Worm (Caenorhabditis elegans): ENCODE measurements around the gene F25E5.16.

DNA sequence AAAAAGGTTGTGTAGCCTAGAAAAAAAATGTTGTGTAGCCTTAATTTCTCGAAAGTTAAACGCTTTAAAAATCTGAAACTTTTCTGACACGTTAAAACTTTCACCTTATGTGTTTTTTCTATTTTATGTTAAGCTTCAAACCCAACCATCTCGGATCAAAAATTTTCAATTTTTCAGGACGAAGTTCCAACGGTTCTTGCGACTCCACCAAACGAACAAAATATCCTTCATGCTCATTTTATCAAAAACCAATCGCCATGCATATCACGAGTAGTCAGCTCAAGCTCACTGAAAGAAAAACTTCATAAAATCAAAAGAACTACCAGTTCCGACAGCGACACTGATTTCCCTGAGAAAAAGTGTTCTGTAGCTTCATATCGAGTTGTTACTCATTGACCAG is 1.6 kb upstream of the F25E5.16 start:
- TF ChIP-seq sptf-1 (tag; optimal IDR thresholded peaks at IDR 0.05) (no peak), swsn-7 (tag; optimal IDR thresholded peaks at IDR 0.05) (no peak), aly-2 (tag; optimal IDR thresholded peaks at IDR 0.05) (no peak), nhr-237 (tag; optimal IDR thresholded peaks at IDR 0.05) (no peak)
